Worm (Caenorhabditis elegans) whole organism, L2 larva: ENCODE results near the gene T26H5.10.

Source experiments
- C34F6.9 ChIP-seq: fragments of 150-350 bp; optimal IDR thresholded peaks from 2 replicates; lab custom pipeline; 2014; ENCODE audit warnings: missing biosample characterization, missing genetic modification characterization
- R02D3.7 ChIP-seq: fragments of 150-350 bp; optimal IDR thresholded peaks from 2 replicates; lab custom pipeline; 2014; ENCODE audit warnings: missing biosample characterization, missing genetic modification characterization
- Y55F3AM.14 ChIP-seq: fragments of 200-800 bp; sonication (Bioruptor generic); optimal IDR thresholded peaks from 2 replicates; lab custom pipeline; 2018; ENCODE audit warnings: mild to moderate bottlenecking, missing genetic modification characterization, missing compliant biosample characterization
- ZK546.5 ChIP-seq: sonication (generic microtip); optimal IDR thresholded peaks from 2 replicates; lab custom pipeline; 2017; ENCODE audit warnings: missing biosample characterization, missing genetic modification characterization
- alr-1 ChIP-seq: fragments of 150-350 bp; optimal IDR thresholded peaks from 2 replicates; lab custom pipeline; 2014; ENCODE audit warnings: missing biosample characterization, missing genetic modification characterization
- aly-2 ChIP-seq: fragments of 150-350 bp; optimal IDR thresholded peaks from 2 replicates; lab custom pipeline; 2014; ENCODE audit warnings: missing biosample characterization, missing genetic modification characterization
- ama-1 ChIP-seq: fragments of 150-350 bp; optimal IDR thresholded peaks from 2 replicates; lab custom pipeline; 2018; ENCODE audit warnings: inconsistent platforms
- blmp-1 ChIP-seq: sonication (generic microtip); optimal IDR thresholded peaks from 2 replicates; lab custom pipeline; 2017; ENCODE audit warnings: missing genetic modification characterization, mild to moderate bottlenecking, missing compliant biosample characterization, antibody characterized with exemption, moderate library complexity; ENCODE audit not compliant: insufficient read depth
- ceh-82 ChIP-seq: fragments of 150-350 bp; optimal IDR thresholded peaks from 2 replicates; lab custom pipeline; 2014; ENCODE audit warnings: missing biosample characterization, missing genetic modification characterization
- crh-2 ChIP-seq: sonication (generic microtip); optimal IDR thresholded peaks from 2 replicates; lab custom pipeline; 2017; ENCODE audit warnings: missing biosample characterization, missing genetic modification characterization
- dmd-4 ChIP-seq: sonication (generic microtip); optimal IDR thresholded peaks from 2 replicates; lab custom pipeline; 2017; ENCODE audit warnings: missing biosample characterization, missing genetic modification characterization
- egl-27 ChIP-seq: sonication (generic microtip); optimal IDR thresholded peaks from 3 replicates; lab custom pipeline; 2017; ENCODE audit warnings: missing biosample characterization, missing genetic modification reagents, missing genetic modification characterization
- elt-3 ChIP-seq: sonication (generic microtip); optimal IDR thresholded peaks from 2 replicates; lab custom pipeline; 2017; ENCODE audit warnings: missing biosample characterization, missing genetic modification characterization
- fos-1 ChIP-seq: fragments of 150-350 bp; optimal IDR thresholded peaks from 2 replicates; lab custom pipeline; 2014; ENCODE audit warnings: missing biosample characterization, missing genetic modification characterization
- lin-11 ChIP-seq: fragments of 150-350 bp; sonication (generic microtip); optimal IDR thresholded peaks from 2 replicates; lab custom pipeline; 2014; ENCODE audit warnings: missing biosample characterization, missing genetic modification characterization, inconsistent platforms, mixed read lengths
- lin-13 ChIP-seq: fragments of 150-350 bp; optimal IDR thresholded peaks from 2 replicates; lab custom pipeline; 2014; ENCODE audit warnings: missing biosample characterization, missing genetic modification reagents, missing genetic modification characterization
- lin-39 ChIP-seq: fragments of 150-350 bp; optimal IDR thresholded peaks from 2 replicates; lab custom pipeline; 2014; ENCODE audit warnings: missing biosample characterization, missing genetic modification reagents, missing genetic modification characterization
- mbf-1 ChIP-seq: sonication (generic microtip); optimal IDR thresholded peaks from 2 replicates; lab custom pipeline; 2017; ENCODE audit warnings: missing biosample characterization, missing genetic modification characterization
- nhr-129 ChIP-seq: fragments of 150-350 bp; optimal IDR thresholded peaks from 2 replicates; lab custom pipeline; 2014; ENCODE audit warnings: missing biosample characterization, missing genetic modification characterization
- nhr-21 ChIP-seq: fragments of 150-350 bp; optimal IDR thresholded peaks from 2 replicates; lab custom pipeline; 2014; ENCODE audit warnings: missing biosample characterization, missing genetic modification characterization
- nhr-237 ChIP-seq: fragments of 150-350 bp; optimal IDR thresholded peaks from 2 replicates; lab custom pipeline; 2014; ENCODE audit warnings: missing biosample characterization, missing genetic modification characterization
- nhr-25 ChIP-seq: fragments of 150-350 bp; sonication (generic microtip); optimal IDR thresholded peaks from 3 replicates; lab custom pipeline; 2014; ENCODE audit warnings: missing biosample characterization, missing genetic modification characterization
- nhr-6 ChIP-seq: fragments of 150-350 bp; optimal IDR thresholded peaks from 2 replicates; lab custom pipeline; 2014; ENCODE audit warnings: missing biosample characterization, missing genetic modification characterization
- sem-4 ChIP-seq: fragments of 150-350 bp; optimal IDR thresholded peaks from 2 replicates; lab custom pipeline; 2014; ENCODE audit warnings: missing biosample characterization, missing genetic modification reagents, missing genetic modification characterization
- skn-1 ChIP-seq: sonication (generic microtip); optimal IDR thresholded peaks from 2 replicates; lab custom pipeline; 2017; ENCODE audit warnings: missing biosample characterization, missing genetic modification characterization
- zag-1 ChIP-seq: fragments of 150-350 bp; optimal IDR thresholded peaks from 2 replicates; lab custom pipeline; 2014; ENCODE audit warnings: missing biosample characterization, missing genetic modification characterization
- ztf-1 ChIP-seq: fragments of 200-800 bp; sonication (Bioruptor generic); conservative IDR thresholded peaks from 2 replicates; pipeline ENCODE4 v1.3.6; 2022; ENCODE audit warnings: missing genetic modification characterization, missing compliant biosample characterization
- ztf-4 ChIP-seq: fragments of 150-350 bp; optimal IDR thresholded peaks from 2 replicates; lab custom pipeline; 2014; ENCODE audit warnings: missing biosample characterization, missing genetic modification characterization

T26H5.10 gene

ce11 chrV:15412625-15413024 is 31.0 kb downstream of the T26H5.10 start, which contains the start of gene srbc-63:
Gene srbc-63, minus strand, starts transcription at chrV:15412725.
- TF ChIP-seq dmd-4 (tag; lab: Kevin White, UChicago): no peak
- TF ChIP-seq, all 48 proteins: peak for 0

- no peak for TF ChIP-seq lin-39 (tag; lab: Kevin White, UChicago)
- TF ChIP-seq nhr-21: no peak
- no peak for TF ChIP-seq skn-1 (tag; lab: Kevin White, UChicago)
- TF ChIP-seq egl-27: no peak
- TF ChIP-seq ztf-4 (tag; lab: Kevin White, UChicago): no peak
- TF ChIP-seq zag-1 (tag; lab: Kevin White, UChicago): no peak
- no peak for TF ChIP-seq lin-13 (GFP tag; lab: Kevin White, UChicago)
- no peak for TF ChIP-seq crh-2 (tag; lab: Kevin White, UChicago)
- no peak for TF ChIP-seq blmp-1 (tag; lab: Kevin White, UChicago)
- no peak for TF ChIP-seq R02D3.7
- TF ChIP-seq, all 48 proteins: peak for 0
Measured at ce11 chrV:15406928-15407327, 36.7 kb downstream of the T26H5.10 start, which contains the start of gene srh-257. Gene srh-257, plus strand, starts transcription at chrV:15407228.

- TF ChIP-seq elt-3 (tag; lab: Kevin White, UChicago) (no peak), aly-2 (tag; lab: Kevin White, UChicago) (no peak), ama-1 (lab: Kevin White, UChicago) (no peak), nhr-129 (tag; lab: Kevin White, UChicago) (no peak), ZK546.5 (tag; lab: Kevin White, UChicago) (no peak), fos-1 (tag; lab: Kevin White, UChicago) (no peak), C34F6.9 (tag; lab: Kevin White, UChicago) (no peak), lin-11 (tag; lab: Kevin White, UChicago) (no peak), sem-4 (tag; lab: Kevin White, UChicago) (no peak), lin-39 (tag; lab: Kevin White, UChicago) (no peak)
Measured at ce11 chrV:15404859-15405258, 38.7 kb downstream of the T26H5.10 start, which contains the start of gene srh-258. Gene srh-258, plus strand, starts transcription at chrV:15405159.

- no peak for TF ChIP-seq nhr-25
- TF ChIP-seq fos-1 (tag; lab: Kevin White, UChicago): peak; percentile 16
- TF ChIP-seq Y55F3AM.14 (GFP tag; lab: Kevin White, UChicago): no peak
- no peak for TF ChIP-seq nhr-6 (tag; lab: Kevin White, UChicago)
- no peak for TF ChIP-seq nhr-237
- TF ChIP-seq, all 48 proteins: peak for 1
Measured at ce11 chrV:15401856-15402314, 41.7 kb downstream of the T26H5.10 start, which contains the start of gene fbxa-135. Gene fbxa-135, plus strand, starts transcription at chrV:15402264.

- TF ChIP-seq ama-1 (lab: Kevin White, UChicago) (no peak), fos-1 (tag; lab: Kevin White, UChicago) (peak; percentile 33)
Measured at ce11 chrV:15399691-15400377, 43.8 kb downstream of the T26H5.10 start, which contains the start of the genes T06E6.15 and sri-7. Gene T06E6.15, minus strand, starts transcription at chrV:15399791. Gene sri-7, plus strand, starts transcription at chrV:15400327.

ce11 chrV:15398728-15399127 is 44.9 kb downstream of the T26H5.10 start, which contains the start of gene fbxa-199:
Gene fbxa-199, minus strand, starts transcription at chrV:15398828.
- no peak for TF ChIP-seq alr-1 (tag; lab: Kevin White, UChicago)

ce11 chrV:15397139-15397538 is 46.5 kb downstream of the T26H5.10 start:
- TF ChIP-seq zag-1 (tag; lab: Kevin White, UChicago) (no peak), egl-27 (no peak), ceh-82 (no peak), ztf-1 (GFP tag; lab: Robert Waterston, UW) (no peak), mbf-1 (no peak)
